Worm (Caenorhabditis elegans) whole organism, mixed stage, embryonic: ENCODE results near the gene bli-6.

Experiments used
- ceh-83 ChIP-seq: fragments of 200-800 bp; sonication (Bioruptor generic); optimal IDR thresholded peaks from 2 replicates; lab custom pipeline; 2018; ENCODE audit warnings: mild to moderate bottlenecking, missing genetic modification characterization, missing compliant biosample characterization
- ces-1 ChIP-seq: fragments of 150-350 bp; optimal IDR thresholded peaks from 2 replicates; lab custom pipeline; 2014; ENCODE audit warnings: missing biosample characterization, missing genetic modification reagents, missing genetic modification characterization
- cnd-1 ChIP-seq: fragments of 200-800 bp; sonication (Bioruptor generic); optimal IDR thresholded peaks from 2 replicates; lab custom pipeline; 2018; ENCODE audit warnings: mild to moderate bottlenecking, missing genetic modification characterization, missing compliant biosample characterization
- ham-2 ChIP-seq: fragments of 200-800 bp; sonication (Bioruptor generic); optimal IDR thresholded peaks from 2 replicates; lab custom pipeline; 2018; ENCODE audit warnings: mild to moderate bottlenecking, missing genetic modification characterization, missing compliant biosample characterization
- hlh-1 ChIP-seq: fragments of 150-350 bp; optimal IDR thresholded peaks from 2 replicates; lab custom pipeline; 2014; ENCODE audit warnings: missing biosample characterization, missing genetic modification reagents, missing genetic modification characterization
- lin-32 ChIP-seq: fragments of 200-800 bp; sonication (Bioruptor generic); optimal IDR thresholded peaks from 2 replicates; lab custom pipeline; 2018; ENCODE audit warnings: mild to moderate bottlenecking, missing genetic modification characterization, missing compliant biosample characterization
- mls-2 ChIP-seq: sonication (generic microtip); optimal IDR thresholded peaks from 2 replicates; lab custom pipeline; 2016; ENCODE audit warnings: mild to moderate bottlenecking, missing genetic modification characterization, moderate library complexity, missing compliant biosample characterization
- nhr-12 ChIP-seq: fragments of 150-350 bp; optimal IDR thresholded peaks from 2 replicates; lab custom pipeline; 2014; ENCODE audit warnings: missing biosample characterization, missing genetic modification characterization
- tbx-8 ChIP-seq: fragments of 200-800 bp; sonication (Bioruptor generic); optimal IDR thresholded peaks from 2 replicates; lab custom pipeline; 2018; ENCODE audit warnings: mild to moderate bottlenecking, missing genetic modification characterization, moderate library complexity, missing compliant biosample characterization
- unc-39 ChIP-seq: fragments of 150-350 bp; optimal IDR thresholded peaks from 2 replicates; lab custom pipeline; 2014; ENCODE audit warnings: missing biosample characterization, missing genetic modification characterization
- unc-62 ChIP-seq: fragments of 150-350 bp; optimal IDR thresholded peaks from 2 replicates; lab custom pipeline; 2014; ENCODE audit warnings: missing biosample characterization, missing genetic modification reagents, missing genetic modification characterization
- zip-8 ChIP-seq: fragments of 150-350 bp; optimal IDR thresholded peaks from 2 replicates; lab custom pipeline; 2014; ENCODE audit warnings: missing biosample characterization, missing genetic modification characterization

Gene bli-6

ce11 chrIV:6427223-6427622 is 50.4 kb downstream of the bli-6 start:
- TF ChIP-seq tbx-8 (GFP tag; lab: Kevin White, UChicago) (no peak), nhr-12 (tag; lab: Kevin White, UChicago) (no peak), zip-8 (no peak), lin-32 (GFP tag; lab: Kevin White, UChicago) (no peak), unc-62 (GFP tag; lab: Kevin White, UChicago) (no peak), unc-39 (no peak), hlh-1 (tag; lab: Kevin White, UChicago) (no peak), ham-2 (GFP tag; lab: Kevin White, UChicago) (no peak), mls-2 (tag; lab: Kevin White, UChicago) (no peak), ceh-83 (no peak), ces-1 (GFP tag; lab: Kevin White, UChicago) (no peak), cnd-1 (tag; lab: Kevin White, UChicago) (no peak)
- TF ChIP-seq, all 35 proteins: peak for 0
